Fruit fly (Drosophila melanogaster) whole organism, embryonic: ENCODE results near the gene BthD.

ENCODE experiments used
- Asciz ChIP-seq: fragments of 200-800 bp; sonication (Bioruptor generic); optimal IDR thresholded peaks from 2 replicates; lab custom pipeline; 2017; ENCODE audit warnings: missing biosample characterization, mild to moderate bottlenecking, missing genetic modification characterization, missing genetic modification reagents
- CG10565 ChIP-seq: fragments of 200-800 bp; sonication (Bioruptor generic); optimal IDR thresholded peaks from 3 replicates; lab custom pipeline; 2016; ENCODE audit warnings: missing biosample characterization, mild to moderate bottlenecking, missing genetic modification characterization
- CG11398 ChIP-seq: fragments of 200-800 bp; sonication (Bioruptor generic); optimal IDR thresholded peaks from 2 replicates; lab custom pipeline; 2016; ENCODE audit warnings: missing biosample characterization, missing genetic modification characterization
- CG12155 ChIP-seq: fragments of 200-800 bp; sonication (Bioruptor generic); optimal IDR thresholded peaks from 3 replicates; lab custom pipeline; 2016; ENCODE audit warnings: missing biosample characterization, missing genetic modification characterization
- CG12299 ChIP-seq: fragments of 200-800 bp; sonication (Bioruptor generic); optimal IDR thresholded peaks from 2 replicates; lab custom pipeline; 2018; ENCODE audit warnings: missing biosample characterization, mild to moderate bottlenecking, missing genetic modification characterization
- CG13123 ChIP-seq: fragments of 200-800 bp; sonication (Bioruptor generic); optimal IDR thresholded peaks from 2 replicates; lab custom pipeline; 2016; ENCODE audit warnings: missing biosample characterization, missing genetic modification characterization
- CG14860 ChIP-seq: fragments of 200-800 bp; sonication (Bioruptor generic); IDR thresholded peaks from 3 replicates; pipeline ENCODE4 v1.3.6; 2022; ENCODE audit warnings: missing biosample characterization, missing genetic modification characterization; ENCODE audit not compliant: partially characterized antibody
- CG15073 ChIP-seq: fragments of 200-800 bp; sonication (Bioruptor generic); optimal IDR thresholded peaks from 2 replicates; lab custom pipeline; 2016; ENCODE audit warnings: missing biosample characterization, missing genetic modification characterization
- CG16813 ChIP-seq: fragments of 200-800 bp; sonication (Bioruptor generic); IDR thresholded peaks from 3 replicates; pipeline ENCODE4 v1.3.6; 2022; ENCODE audit warnings: missing biosample characterization, missing genetic modification characterization; ENCODE audit not compliant: partially characterized antibody
- CG18262 ChIP-seq: fragments of 200-800 bp; optimal IDR thresholded peaks from 3 replicates; lab custom pipeline; 2019; ENCODE audit warnings: missing biosample characterization, mild to moderate bottlenecking, missing genetic modification characterization, moderate library complexity
- CG30431 ChIP-seq: fragments of 200-800 bp; sonication (Bioruptor generic); optimal IDR thresholded peaks from 2 replicates; lab custom pipeline; 2017; ENCODE audit warnings: missing biosample characterization, missing genetic modification characterization
- CG32532 ChIP-seq: fragments of 200-800 bp; sonication (Bioruptor generic); IDR thresholded peaks from 2 replicates; pipeline ENCODE4 v1.3.6; 2022; ENCODE audit warnings: missing biosample characterization, missing genetic modification characterization
- CG3847 ChIP-seq: fragments of 200-800 bp; sonication (Bioruptor generic); IDR thresholded peaks from 2 replicates; pipeline ENCODE4 v1.3.6; 2022; ENCODE audit warnings: missing biosample characterization, missing genetic modification characterization
- CG4282 ChIP-seq: fragments of 200-800 bp; sonication (Bioruptor generic); optimal IDR thresholded peaks from 2 replicates; lab custom pipeline; 2016; ENCODE audit warnings: missing biosample characterization, missing genetic modification characterization
- CG4730 ChIP-seq: fragments of 200-800 bp; sonication (Bioruptor generic); IDR thresholded peaks from 2 replicates; pipeline ENCODE4 v1.3.6; 2022; ENCODE audit warnings: missing biosample characterization, missing genetic modification characterization
- CG6689 ChIP-seq: fragments of 200-800 bp; sonication (Bioruptor generic); IDR thresholded peaks from 2 replicates; pipeline ENCODE4 v1.3.6; 2022; ENCODE audit warnings: missing biosample characterization, missing genetic modification characterization
- CG7556 ChIP-seq: fragments of 200-800 bp; sonication (Bioruptor generic); optimal IDR thresholded peaks from 2 replicates; lab custom pipeline; 2017; ENCODE audit warnings: missing biosample characterization, mild to moderate bottlenecking, missing genetic modification characterization
- CG7745 ChIP-seq: fragments of 200-800 bp; sonication (Bioruptor generic); optimal IDR thresholded peaks from 2 replicates; lab custom pipeline; 2018; ENCODE audit warnings: missing biosample characterization, mild to moderate bottlenecking, missing genetic modification characterization, moderate library complexity
- CG8281 ChIP-seq: fragments of 200-800 bp; sonication (Bioruptor generic); optimal IDR thresholded peaks from 2 replicates; lab custom pipeline; 2018; ENCODE audit warnings: missing biosample characterization, mild to moderate bottlenecking, missing genetic modification characterization, moderate library complexity
- Fer3 ChIP-seq: fragments of 200-800 bp; sonication (Bioruptor generic); optimal IDR thresholded peaks from 2 replicates; lab custom pipeline; 2018; ENCODE audit warnings: missing biosample characterization, mild to moderate bottlenecking, missing genetic modification characterization, moderate library complexity
- Med ChIP-seq: fragments of 200-800 bp; sonication (Bioruptor generic); peaks from one replicate; lab custom pipeline; 2016; ENCODE audit warnings: missing biosample characterization, missing genetic modification characterization, mild to moderate bottlenecking, inconsistent platforms, moderate library complexity
- Meics ChIP-seq: fragments of 200-800 bp; sonication (Bioruptor generic); optimal IDR thresholded peaks from 2 replicates; lab custom pipeline; 2017; ENCODE audit warnings: missing biosample characterization, mild to moderate bottlenecking, missing genetic modification characterization
- Nf-YB ChIP-seq: fragments of 200-800 bp; sonication (Bioruptor generic); optimal IDR thresholded peaks from 3 replicates; lab custom pipeline; 2019; ENCODE audit warnings: missing biosample characterization, mild to moderate bottlenecking, missing genetic modification characterization, moderate library complexity
- Ravus ChIP-seq: fragments of 200-800 bp; sonication (Bioruptor generic); IDR thresholded peaks from 2 replicates; pipeline ENCODE4 v1.3.6; 2022; ENCODE audit warnings: missing biosample characterization, missing genetic modification characterization
- Spps ChIP-seq: fragments of 200-800 bp; sonication (Bioruptor generic); optimal IDR thresholded peaks from 2 replicates; lab custom pipeline; 2018; ENCODE audit warnings: missing biosample characterization, mild to moderate bottlenecking, missing genetic modification characterization
- Stat92E ChIP-seq, 3 experiments: fragments of >200 bp in 2 of 3; fragments of 200-800 bp in 1 of 3; sonication (Bioruptor generic) in 1 of 3; optimal IDR thresholded peaks; 2 replicates each; lab custom pipeline; 2017 to 2019; ENCODE audit warnings: missing biosample characterization in 3 of 3, missing genetic modification characterization in 3 of 3, mild to moderate bottlenecking in 1 of 3, moderate library complexity in 1 of 3
- TFAM ChIP-seq: fragments of 200-800 bp; sonication (Bioruptor generic); optimal IDR thresholded peaks from 2 replicates; lab custom pipeline; 2017; ENCODE audit warnings: missing biosample characterization, missing genetic modification characterization, inconsistent platforms
- Taf1 ChIP-seq: fragments of 200-800 bp; sonication (Bioruptor generic); IDR thresholded peaks from 2 replicates; pipeline ENCODE4 v1.3.6; 2022; ENCODE audit warnings: missing biosample characterization, missing genetic modification characterization
- Trl ChIP-seq, 3 experiments: fragments of >200 bp in 2 of 3; fragments of 200-800 bp in 1 of 3; sonication (Bioruptor generic) in 1 of 3; optimal IDR thresholded peaks; 2 replicates in 1 of 3; 3 replicates in 2 of 3; lab custom pipeline; 2016 to 2017; ENCODE audit warnings: missing biosample characterization in 1 of 3, missing genetic modification characterization in 1 of 3
- al ChIP-seq: fragments of 200-800 bp; sonication (Bioruptor generic); IDR thresholded peaks from 2 replicates; pipeline ENCODE4 v1.3.6; 2022; ENCODE audit warnings: missing biosample characterization, missing genetic modification characterization
- cas ChIP-seq: fragments of 200-800 bp; sonication (Bioruptor generic); IDR thresholded peaks from 2 replicates; pipeline ENCODE4 v1.3.6; 2022; ENCODE audit warnings: missing biosample characterization, missing genetic modification characterization
- crc ChIP-seq: fragments of 200-800 bp; sonication (Bioruptor generic); optimal IDR thresholded peaks from 2 replicates; lab custom pipeline; 2016; ENCODE audit warnings: missing biosample characterization, missing genetic modification characterization
- dan ChIP-seq: fragments of 200-800 bp; sonication (Bioruptor generic); IDR thresholded peaks from 2 replicates; pipeline ENCODE4 v1.3.6; 2022; ENCODE audit warnings: missing biosample characterization, missing genetic modification characterization
- dmrt11E ChIP-seq: fragments of 200-800 bp; sonication (Bioruptor generic); optimal IDR thresholded peaks from 3 replicates; lab custom pipeline; 2018; ENCODE audit warnings: missing biosample characterization, mild to moderate bottlenecking, missing genetic modification characterization, moderate library complexity
- dysf ChIP-seq: fragments of 200-800 bp; sonication (Bioruptor generic); IDR thresholded peaks from 3 replicates; pipeline ENCODE4 v1.3.6; 2022; ENCODE audit warnings: missing biosample characterization, missing genetic modification characterization
- exex ChIP-seq: fragments of 200-800 bp; sonication (Bioruptor generic); optimal IDR thresholded peaks from 4 replicates; lab custom pipeline; 2018; ENCODE audit warnings: missing biosample characterization, mild to moderate bottlenecking, missing genetic modification characterization, moderate library complexity
- fd96Cb ChIP-seq: fragments of 200-800 bp; sonication (Bioruptor generic); optimal IDR thresholded peaks from 2 replicates; lab custom pipeline; 2018; ENCODE audit warnings: missing biosample characterization, mild to moderate bottlenecking, missing genetic modification characterization, moderate library complexity
- her ChIP-seq: fragments of 200-800 bp; sonication (Bioruptor generic); optimal IDR thresholded peaks from 2 replicates; lab custom pipeline; 2016; ENCODE audit warnings: missing biosample characterization, missing genetic modification characterization
- ind ChIP-seq: fragments of 200-800 bp; sonication (Bioruptor generic); optimal IDR thresholded peaks from 3 replicates; lab custom pipeline; 2016; ENCODE audit warnings: missing biosample characterization, missing genetic modification characterization
- klu ChIP-seq: fragments of 200-800 bp; sonication (Bioruptor generic); IDR thresholded peaks from 2 replicates; pipeline ENCODE4 v1.3.6; 2022; ENCODE audit warnings: missing biosample characterization, missing genetic modification characterization
- lov ChIP-seq, 2 experiments: fragments of 200-800 bp in 1 of 2; fragments of >200 bp in 1 of 2; sonication (Bioruptor generic) in 1 of 2; IDR thresholded peaks in 1 of 2; optimal IDR thresholded peaks in 1 of 2; 2 replicates in 1 of 2; 3 replicates in 1 of 2; pipeline versions ENCODE4 v1.3.6 to Lab custom; 2017 to 2022; ENCODE audit warnings: missing biosample characterization in 1 of 2, missing genetic modification characterization in 1 of 2
- onecut ChIP-seq: fragments of 200-800 bp; sonication (Bioruptor generic); IDR thresholded peaks from 2 replicates; pipeline ENCODE4 v1.3.6; 2022; ENCODE audit warnings: missing biosample characterization, missing genetic modification characterization
- pb ChIP-seq: fragments of 200-800 bp; sonication (Bioruptor generic); optimal IDR thresholded peaks from 3 replicates; lab custom pipeline; 2016; ENCODE audit warnings: missing biosample characterization, missing genetic modification characterization
- pfk ChIP-seq: fragments of 200-800 bp; sonication (Bioruptor generic); optimal IDR thresholded peaks from 2 replicates; lab custom pipeline; 2018; ENCODE audit warnings: missing biosample characterization, mild to moderate bottlenecking, missing genetic modification characterization, moderate library complexity
- pros ChIP-seq: fragments of 200-800 bp; sonication (Bioruptor generic); optimal IDR thresholded peaks from 3 replicates; lab custom pipeline; 2019; ENCODE audit warnings: missing biosample characterization, mild to moderate bottlenecking, missing genetic modification characterization, moderate library complexity
- psq ChIP-seq: fragments of 200-800 bp; sonication (Bioruptor generic); optimal IDR thresholded peaks from 2 replicates; lab custom pipeline; 2017; ENCODE audit warnings: missing biosample characterization, missing genetic modification characterization
- pzg ChIP-seq: fragments of 200-800 bp; sonication (Bioruptor generic); optimal IDR thresholded peaks from 3 replicates; lab custom pipeline; 2018; ENCODE audit warnings: missing biosample characterization, mild to moderate bottlenecking, missing genetic modification characterization, moderate library complexity
- sens-2 ChIP-seq: fragments of 200-800 bp; sonication (Bioruptor generic); IDR thresholded peaks from 2 replicates; pipeline ENCODE4 v1.3.6; 2022; ENCODE audit warnings: missing biosample characterization, missing genetic modification characterization
- sug ChIP-seq: fragments of 200-800 bp; optimal IDR thresholded peaks from 2 replicates; lab custom pipeline; 2019; ENCODE audit warnings: missing biosample characterization, mild to moderate bottlenecking, missing genetic modification characterization, moderate library complexity
- wdn ChIP-seq: fragments of 200-800 bp; sonication (Bioruptor generic); IDR thresholded peaks from 2 replicates; pipeline ENCODE4 v1.3.6; 2022; ENCODE audit warnings: missing biosample characterization, missing genetic modification characterization
- wor ChIP-seq: fragments of 200-800 bp; sonication (Bioruptor generic); IDR thresholded peaks from 2 replicates; pipeline ENCODE4 v1.3.6; 2022; ENCODE audit warnings: missing biosample characterization, missing genetic modification characterization

Gene BthD

DNA sequence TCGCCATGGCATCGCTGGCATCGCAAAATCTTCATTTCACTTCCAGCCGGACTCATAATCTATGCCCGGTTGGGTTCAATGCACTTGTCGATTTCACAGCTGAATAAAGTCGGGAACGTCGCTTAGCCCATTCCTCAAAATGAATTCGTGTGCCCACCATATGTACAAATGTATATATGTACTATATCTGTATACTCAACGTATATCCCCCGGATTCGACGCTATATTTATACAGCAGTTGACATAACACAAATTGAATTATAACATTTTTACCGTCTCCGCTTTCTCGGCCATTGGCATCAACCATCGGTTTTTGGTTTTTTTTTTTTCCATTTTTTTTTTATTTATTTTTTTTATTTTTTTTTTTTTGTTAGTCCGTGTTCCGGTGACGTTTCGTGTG, 41.7 kb upstream of the BthD start:
- TF ChIP-seq Nf-YB (GFP tag; lab: Kevin White, UChicago): no peak
- no peak for TF ChIP-seq CG32532 (GFP tag; lab: Robert Waterston, UW)
- no peak for TF ChIP-seq CG15073
- TF ChIP-seq Spps: no peak
- TF ChIP-seq CG3847: no peak
- no peak for TF ChIP-seq CG14860
- TF ChIP-seq CG7556: no peak
- TF ChIP-seq CG8281: no peak
- TF ChIP-seq pros (GFP tag; lab: Kevin White, UChicago): no peak
- no peak for TF ChIP-seq sug (tag; lab: Kevin White, UChicago)
- TF ChIP-seq Ravus (GFP tag; lab: Robert Waterston, UW): no peak
- no peak for TF ChIP-seq CG4730 (GFP tag; lab: Robert Waterston, UW)
- TF ChIP-seq psq: no peak
- no peak for TF ChIP-seq CG10565 (GFP tag; lab: Kevin White, UChicago)
- 0 out of 3 replicates have a peak, but pooled peaks have one; percentile 28 for TF ChIP-seq dysf (GFP tag; lab: Robert Waterston, UW)
- TF ChIP-seq cas (GFP tag; lab: Robert Waterston, UW): no peak
- TF ChIP-seq klu: no peak
- no peak for TF ChIP-seq ind (GFP tag; lab: Kevin White, UChicago)
- no peak for TF ChIP-seq wdn (GFP tag; lab: Robert Waterston, UW)
- TF ChIP-seq fd96Cb (tag; lab: Kevin White, UChicago): no peak
- no peak for TF ChIP-seq wor (GFP tag; lab: Robert Waterston, UW)
- no peak for TF ChIP-seq sens-2
- no peak for TF ChIP-seq Taf1
- peak; percentile 14 for TF ChIP-seq Asciz (GFP tag; lab: Kevin White, UChicago)
- no peak for TF ChIP-seq TFAM
- no peak for TF ChIP-seq CG13123 (GFP tag; lab: Kevin White, UChicago)
- peak; percentile 29 for TF ChIP-seq Fer3 (tag; lab: Kevin White, UChicago)
- no peak for TF ChIP-seq onecut (GFP tag; lab: Robert Waterston, UW)
- TF ChIP-seq CG7745: no peak
- no peak for TF ChIP-seq CG12299 (tag; lab: Kevin White, UChicago)
- no peak for TF ChIP-seq dmrt11E (tag; lab: Kevin White, UChicago)
- TF ChIP-seq Stat92E (GFP tag; optimal IDR thresholded peaks at IDR 0.05; lab: Kevin White, UChicago): no peak
- TF ChIP-seq lov (optimal IDR thresholded peaks at IDR 0.05; lab: Kevin White, UChicago): no peak
- no peak for TF ChIP-seq lov (GFP tag; IDR thresholded peaks at IDR 0.05; lab: Robert Waterston, UW)
- no peak for TF ChIP-seq pb (GFP tag; lab: Kevin White, UChicago)
- TF ChIP-seq exex (tag; lab: Kevin White, UChicago): no peak
- TF ChIP-seq CG11398 (GFP tag; lab: Kevin White, UChicago): no peak
- no peak for TF ChIP-seq Trl (optimal IDR thresholded peaks at IDR 0.05; lab: Kevin White, UChicago)
- TF ChIP-seq Trl (GFP tag; optimal IDR thresholded peaks at IDR 0.05; lab: Kevin White, UChicago): no peak
- TF ChIP-seq CG4282: no peak
- no peak for TF ChIP-seq CG6689 (GFP tag; lab: Robert Waterston, UW)
- no peak for TF ChIP-seq CG30431 (GFP tag; lab: Kevin White, UChicago)
- no peak for TF ChIP-seq pzg (GFP tag; lab: Kevin White, UChicago)
- TF ChIP-seq her (GFP tag; lab: Kevin White, UChicago): no peak
- no peak for TF ChIP-seq al (GFP tag; lab: Robert Waterston, UW)
- TF ChIP-seq crc (GFP tag; lab: Kevin White, UChicago): no peak
- TF ChIP-seq pfk: no peak
- TF ChIP-seq Med (GFP tag; lab: Kevin White, UChicago): peak; percentile 68
- TF ChIP-seq CG18262: no peak
- no peak for TF ChIP-seq CG12155
- TF ChIP-seq CG16813 (GFP tag; lab: Robert Waterston, UW): no peak
- peak; percentile 14 for TF ChIP-seq Meics (GFP tag; lab: Kevin White, UChicago)
- TF ChIP-seq dan: no peak
